Worm (Caenorhabditis elegans) whole organism, young adult: ENCODE results near the gene mlt-9.

Source experiments
- B0019.2 ChIP-seq: fragments of 200-800 bp; sonication (Bioruptor generic); conservative IDR thresholded peaks from 2 replicates; pipeline ENCODE4 v1.3.6; 2022; ENCODE audit warnings: missing genetic modification reagents, missing genetic modification characterization, missing compliant biosample characterization
- B0035.1 ChIP-seq: sonication (generic microtip); optimal IDR thresholded peaks from 2 replicates; lab custom pipeline; 2016; ENCODE audit warnings: missing genetic modification characterization, mild to moderate bottlenecking, missing compliant biosample characterization, missing genotype, missing genetic modification reagents
- F37B4.10 ChIP-seq: fragments of 200-800 bp; sonication (Bioruptor generic); IDR thresholded peaks from 2 replicates; pipeline ENCODE4 v1.3.6; 2022; ENCODE audit warnings: missing genetic modification characterization, missing compliant biosample characterization
- F39B2.1 ChIP-seq: fragments of 200-800 bp; sonication (Bioruptor generic); IDR thresholded peaks from 2 replicates; pipeline ENCODE4 v1.3.6; 2022; ENCODE audit warnings: missing genetic modification reagents, missing genetic modification characterization, missing compliant biosample characterization
- F55B11.4 ChIP-seq: sonication (generic microtip); optimal IDR thresholded peaks from 2 replicates; lab custom pipeline; 2016; ENCODE audit warnings: missing compliant biosample characterization, missing genetic modification characterization, borderline replicate concordance; ENCODE audit not compliant: insufficient read depth
- F57A8.1 ChIP-seq: fragments of 200-800 bp; sonication (Bioruptor generic); optimal IDR thresholded peaks from 2 replicates; lab custom pipeline; 2018; ENCODE audit warnings: mild to moderate bottlenecking, missing genetic modification characterization, moderate library complexity, missing compliant biosample characterization
- K11D2.4 ChIP-seq: fragments of 200-800 bp; sonication (Bioruptor generic); IDR thresholded peaks from 2 replicates; pipeline ENCODE4 v1.3.6; 2022; ENCODE audit warnings: missing genetic modification reagents, missing genetic modification characterization, missing compliant biosample characterization
- T07F8.4 ChIP-seq: sonication (generic microtip); optimal IDR thresholded peaks from 2 replicates; lab custom pipeline; 2016; ENCODE audit warnings: mild to moderate bottlenecking, missing genetic modification characterization, moderate library complexity, missing compliant biosample characterization
- T26A5.8 ChIP-seq: sonication (generic microtip); optimal IDR thresholded peaks from 2 replicates; lab custom pipeline; 2016; ENCODE audit warnings: missing genetic modification characterization, missing compliant biosample characterization
- Y67H2A.10 ChIP-seq: fragments of 200-800 bp; sonication (Bioruptor generic); conservative IDR thresholded peaks from 2 replicates; pipeline ENCODE4 v1.3.6; 2022; ENCODE audit warnings: missing genetic modification reagents, missing genetic modification characterization, missing compliant biosample characterization
- Y95B8A.8 ChIP-seq: fragments of 200-800 bp; sonication (Bioruptor generic); IDR thresholded peaks from 2 replicates; pipeline ENCODE4 v1.3.6; 2022; ENCODE audit warnings: missing genetic modification reagents, missing genetic modification characterization, missing compliant biosample characterization
- atf-7 ChIP-seq: sonication (generic microtip); optimal IDR thresholded peaks from 2 replicates; lab custom pipeline; 2017; ENCODE audit warnings: mild to moderate bottlenecking, missing genetic modification characterization, missing compliant biosample characterization
- attf-5 ChIP-seq: fragments of 200-800 bp; sonication (Bioruptor generic); optimal IDR thresholded peaks from 2 replicates; lab custom pipeline; 2018; ENCODE audit warnings: mild to moderate bottlenecking, missing genetic modification characterization, missing compliant biosample characterization
- cebp-2 ChIP-seq: fragments of 200-800 bp; sonication (Bioruptor generic); IDR thresholded peaks from 2 replicates; pipeline ENCODE4 v1.3.6; 2022; ENCODE audit warnings: missing genetic modification characterization, missing compliant biosample characterization
- ceh-100 ChIP-seq: fragments of 200-800 bp; sonication (Bioruptor generic); IDR thresholded peaks from 2 replicates; pipeline ENCODE4 v1.3.6; 2022; ENCODE audit warnings: missing genetic modification reagents, missing genetic modification characterization, missing compliant biosample characterization
- ceh-40 ChIP-seq: fragments of 200-800 bp; sonication (Bioruptor generic); IDR thresholded peaks from 2 replicates; pipeline ENCODE4 v1.3.6; 2022; ENCODE audit warnings: missing genetic modification characterization, missing compliant biosample characterization
- chd-7 ChIP-seq: sonication (generic microtip); optimal IDR thresholded peaks from 2 replicates; lab custom pipeline; 2016; ENCODE audit warnings: mild to moderate bottlenecking, missing genetic modification characterization, moderate library complexity, missing compliant biosample characterization
- dox-1 ChIP-seq: fragments of 200-800 bp; sonication (Bioruptor generic); IDR thresholded peaks from 2 replicates; pipeline ENCODE4 v1.3.6; 2022; ENCODE audit warnings: missing genetic modification reagents, missing genetic modification characterization, missing compliant biosample characterization
- egrh-3 ChIP-seq: fragments of 200-800 bp; sonication (Bioruptor generic); IDR thresholded peaks from 2 replicates; pipeline ENCODE4 v1.3.6; 2022; ENCODE audit warnings: missing genetic modification reagents, missing genetic modification characterization, missing compliant biosample characterization
- ets-4 ChIP-seq: fragments of 200-800 bp; sonication (Bioruptor generic); optimal IDR thresholded peaks from 2 replicates; lab custom pipeline; 2018; ENCODE audit warnings: mild to moderate bottlenecking, missing genetic modification characterization, missing compliant biosample characterization
- lin-26 ChIP-seq: fragments of 200-800 bp; sonication (Bioruptor generic); IDR thresholded peaks from 2 replicates; pipeline ENCODE4 v1.3.6; 2022; ENCODE audit warnings: missing genetic modification reagents, missing genetic modification characterization, missing compliant biosample characterization
- lin-35 ChIP-seq, 3 experiments: fragments of 150-350 bp in 2 of 3; sonication (generic microtip) in 1 of 3; optimal IDR thresholded peaks; 2 replicates each; lab custom pipeline; 2014 to 2018; ENCODE audit warnings: missing biosample characterization in 3 of 3, missing genetic modification characterization in 3 of 3, missing genetic modification reagents in 3 of 3
- lir-1 ChIP-seq: fragments of 200-800 bp; sonication (Bioruptor generic); conservative IDR thresholded peaks from 2 replicates; pipeline ENCODE4 v1.3.6; 2022; ENCODE audit warnings: missing genetic modification reagents, missing genetic modification characterization, missing compliant biosample characterization
- mcd-1 ChIP-seq: fragments of 200-800 bp; sonication (Bioruptor generic); IDR thresholded peaks from 2 replicates; pipeline ENCODE4 v1.3.6; 2022; ENCODE audit warnings: missing genetic modification reagents, missing genetic modification characterization, missing compliant biosample characterization
- mel-28 ChIP-seq: sonication (generic microtip); optimal IDR thresholded peaks from 2 replicates; lab custom pipeline; 2016; ENCODE audit warnings: borderline replicate concordance, mild to moderate bottlenecking, missing genetic modification characterization, missing compliant biosample characterization
- nhr-179 ChIP-seq: sonication (generic microtip); optimal IDR thresholded peaks from 2 replicates; lab custom pipeline; 2016; ENCODE audit warnings: mild to moderate bottlenecking, missing genetic modification characterization, missing compliant biosample characterization
- nhr-27 ChIP-seq: fragments of 200-800 bp; sonication (Bioruptor generic); optimal IDR thresholded peaks from 2 replicates; lab custom pipeline; 2018; ENCODE audit warnings: mild to moderate bottlenecking, missing genetic modification characterization, moderate library complexity, missing compliant biosample characterization
- nhr-80 ChIP-seq: sonication (generic microtip); optimal IDR thresholded peaks from 2 replicates; lab custom pipeline; 2016; ENCODE audit warnings: missing genetic modification characterization, missing compliant biosample characterization
- nhr-90 ChIP-seq: sonication (generic microtip); optimal IDR thresholded peaks from 2 replicates; lab custom pipeline; 2016; ENCODE audit warnings: missing genotype, mild to moderate bottlenecking, missing genetic modification characterization, missing compliant biosample characterization
- pbrm-1 ChIP-seq: fragments of 200-800 bp; sonication (Bioruptor generic); IDR thresholded peaks from 2 replicates; pipeline ENCODE4 v1.3.6; 2022; ENCODE audit warnings: missing genetic modification reagents, missing genetic modification characterization, missing compliant biosample characterization
- rcor-1 ChIP-seq: fragments of 200-800 bp; sonication (Bioruptor generic); IDR thresholded peaks from 2 replicates; pipeline ENCODE4 v1.3.6; 2022; ENCODE audit warnings: missing genetic modification reagents, missing genetic modification characterization, missing compliant biosample characterization
- rpc-1 ChIP-seq, 2 experiments: fragments of 150-350 bp in 1 of 2; sonication (generic microtip) in 1 of 2; optimal IDR thresholded peaks; 2 replicates each; lab custom pipeline; 2014 to 2018; ENCODE audit warnings: missing biosample characterization in 1 of 2, missing genetic modification characterization in 1 of 2, missing genetic modification reagents in 1 of 2, missing genotype in 1 of 2
- snpc-1.3 ChIP-seq: sonication (generic microtip); optimal IDR thresholded peaks from 2 replicates; lab custom pipeline; 2017; ENCODE audit warnings: missing genetic modification characterization, mild to moderate bottlenecking, missing compliant biosample characterization, antibody characterized with exemption, moderate library complexity, missing genotype, missing genetic modification reagents; ENCODE audit not compliant: insufficient read depth
- tbx-9 ChIP-seq: sonication (generic microtip); optimal IDR thresholded peaks from 2 replicates; lab custom pipeline; 2016; ENCODE audit warnings: borderline replicate concordance, missing genetic modification characterization, inconsistent platforms, missing compliant biosample characterization
- tlf-1 ChIP-seq: fragments of 200-800 bp; sonication (Bioruptor generic); optimal IDR thresholded peaks from 2 replicates; lab custom pipeline; 2018; ENCODE audit warnings: mild to moderate bottlenecking, missing genetic modification characterization, missing compliant biosample characterization
- unc-62 ChIP-seq: fragments of 150-350 bp; optimal IDR thresholded peaks from 2 replicates; lab custom pipeline; 2014; ENCODE audit warnings: missing biosample characterization, missing genetic modification reagents, missing genetic modification characterization
- zfh-2 ChIP-seq: fragments of 200-800 bp; sonication (Bioruptor generic); conservative IDR thresholded peaks from 2 replicates; pipeline ENCODE4 v1.3.6; 2022; ENCODE audit warnings: missing genetic modification reagents, missing genetic modification characterization, missing compliant biosample characterization
- ztf-28 ChIP-seq: fragments of 200-800 bp; sonication (Bioruptor generic); IDR thresholded peaks from 2 replicates; pipeline ENCODE4 v1.3.6; 2022; ENCODE audit warnings: missing genetic modification reagents, missing genetic modification characterization, missing compliant biosample characterization

mlt-9 gene

DNA sequence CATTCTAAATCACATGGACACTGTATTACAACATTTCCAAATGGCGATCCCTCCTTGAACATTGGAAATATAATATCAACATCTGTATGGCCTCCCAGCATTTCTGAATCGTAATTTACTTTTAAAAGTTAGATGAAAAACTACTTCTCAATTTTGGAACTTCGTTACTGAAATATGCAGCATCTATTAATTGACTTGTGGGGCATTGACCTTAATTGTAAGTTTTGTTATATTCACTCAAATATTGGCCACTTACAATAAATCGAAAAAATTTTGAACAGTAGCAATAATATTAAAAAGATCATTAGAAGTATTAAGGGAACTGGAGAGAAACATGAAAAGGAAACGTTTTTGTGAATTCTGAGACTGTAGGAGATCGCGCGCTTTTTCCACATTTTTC lies 38.4 kb downstream of the mlt-9 start, which contains the start of gene mam-6:
TSS of gene mam-6 (minus strand) at position 101 of the 400 bp plus-strand sequence.
- no peak for TF ChIP-seq zfh-2 (GFP tag; lab: Robert Waterston, UW)
- no peak for TF ChIP-seq egrh-3 (GFP tag; lab: Robert Waterston, UW)
- no peak for TF ChIP-seq unc-62 (GFP tag; lab: Kevin White, UChicago)
- TF ChIP-seq K11D2.4 (GFP tag; lab: Robert Waterston, UW), result no peak
- no peak for TF ChIP-seq pbrm-1 (GFP tag; lab: Robert Waterston, UW)
- no peak for TF ChIP-seq cebp-2 (GFP tag; lab: Robert Waterston, UW)
- no peak for TF ChIP-seq ets-4
- TF ChIP-seq nhr-90 (tag; lab: Kevin White, UChicago), result no peak
- no peak for TF ChIP-seq F39B2.1 (GFP tag; lab: Robert Waterston, UW)
- TF ChIP-seq mel-28 (tag; lab: Kevin White, UChicago), result no peak
- no peak for TF ChIP-seq rpc-1 (optimal IDR thresholded peaks at IDR 0.05; lab: Kevin White, UChicago)
- no peak for TF ChIP-seq rpc-1 (tag; optimal IDR thresholded peaks at IDR 0.05; lab: Kevin White, UChicago)
- TF ChIP-seq B0035.1 (tag; lab: Kevin White, UChicago), result no peak
- no peak for TF ChIP-seq F57A8.1 (GFP tag; lab: Kevin White, UChicago)
- TF ChIP-seq attf-5 (GFP tag; lab: Kevin White, UChicago), result no peak
- TF ChIP-seq ztf-28 (GFP tag; lab: Robert Waterston, UW), result no peak
- TF ChIP-seq F55B11.4 (tag; lab: Kevin White, UChicago), result no peak
- TF ChIP-seq tlf-1 (GFP tag; lab: Kevin White, UChicago), result no peak

ce11 chrX:15060303-15060702 lies 47.3 kb downstream of the mlt-9 start, which contains the start of gene fbxa-96:
fbxa-96 (minus strand) TSS chrX:15060403.
- no peak for TF ChIP-seq atf-7 (tag; lab: Kevin White, UChicago)
- no peak for TF ChIP-seq F37B4.10 (GFP tag; lab: Robert Waterston, UW)
- TF ChIP-seq dox-1 (GFP tag; lab: Robert Waterston, UW), result no peak
- no peak for TF ChIP-seq mcd-1 (GFP tag; lab: Robert Waterston, UW)
- TF ChIP-seq nhr-80 (tag; lab: Kevin White, UChicago), result no peak

ce11 chrX:15057900-15058299 lies 49.7 kb downstream of the mlt-9 start:
- TF ChIP-seq mel-28 (tag; lab: Kevin White, UChicago), result no peak
- no peak for TF ChIP-seq T26A5.8 (tag; lab: Kevin White, UChicago)
- TF ChIP-seq ets-4, result no peak
- no peak for TF ChIP-seq Y67H2A.10
- TF ChIP-seq Y95B8A.8 (GFP tag; lab: Robert Waterston, UW), result no peak
- no peak for TF ChIP-seq T07F8.4 (tag; lab: Kevin White, UChicago)
- no peak for TF ChIP-seq tbx-9 (tag; lab: Kevin White, UChicago)
- no peak for TF ChIP-seq pbrm-1 (GFP tag; lab: Robert Waterston, UW)
- TF ChIP-seq snpc-1.3 (tag; lab: Kevin White, UChicago), result no peak
- no peak for TF ChIP-seq lin-26
- no peak for TF ChIP-seq ceh-100 (GFP tag; lab: Robert Waterston, UW)
- no peak for TF ChIP-seq lin-35 (GFP tag; optimal IDR thresholded peaks at IDR 0.05; lab: Kevin White, UChicago)
- TF ChIP-seq ceh-40, result no peak
- no peak for TF ChIP-seq nhr-27
- no peak for TF ChIP-seq lir-1 (GFP tag; lab: Robert Waterston, UW)
- no peak for TF ChIP-seq chd-7 (tag; lab: Kevin White, UChicago)
- TF ChIP-seq rcor-1 (GFP tag; lab: Robert Waterston, UW), result no peak
- no peak for TF ChIP-seq B0019.2 (GFP tag; lab: Robert Waterston, UW)
- TF ChIP-seq nhr-179 (tag; lab: Kevin White, UChicago), result no peak
